In the genomic region with DNA sequence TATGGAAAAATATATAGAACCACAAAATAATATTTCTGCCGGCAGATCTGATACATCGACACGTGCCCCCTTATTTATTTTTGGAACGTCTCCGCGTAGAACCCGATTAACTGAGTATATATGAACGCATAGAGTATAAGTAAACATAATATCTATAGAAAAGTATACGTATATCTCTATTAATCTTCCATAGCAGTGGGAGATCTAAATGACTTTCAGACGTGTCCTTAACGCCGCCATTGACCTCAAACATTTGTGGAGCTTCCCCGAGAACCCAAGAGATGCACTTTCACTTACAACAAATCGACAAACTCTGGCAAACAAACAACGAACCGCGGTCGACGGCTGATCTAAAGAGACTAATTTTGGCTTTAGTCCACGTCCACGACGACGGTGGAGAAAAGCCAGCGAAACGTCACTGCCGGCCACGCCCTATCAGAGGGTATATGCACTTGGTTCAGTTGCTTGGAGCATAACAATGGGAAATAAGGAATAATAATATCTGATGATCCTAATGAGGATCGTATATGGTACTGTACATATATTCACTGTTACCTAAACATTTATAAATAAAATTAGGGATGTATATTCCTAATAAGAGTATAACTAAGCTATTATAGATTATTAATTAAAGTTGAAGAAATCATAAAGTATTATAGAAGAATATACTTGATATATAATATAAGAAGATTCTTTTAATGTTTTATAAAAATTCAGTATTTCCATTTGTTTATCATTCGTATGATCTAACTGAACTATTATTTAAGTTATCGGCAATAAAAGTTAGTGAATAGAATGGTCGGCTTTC, we compare ENCODE assay signal across 1 fruit fly cellular context.
TF ChIP-seq lines count a peak whose summit lies in the region.

A gene (minus strand): TSS at position 364 of the 808 bp plus-strand sequence.

TF ChIP-seq in whole organism, embryonic, 481 proteins besides CTCF, POLR2A, EP300 and RAD21 (continued from another document and continues in another):
- TF ChIP-seq CG13424 (tag; optimal IDR thresholded peaks at IDR 0.05; lab: Kevin White, UChicago) (peak; percentile 72), rib (GFP tag; IDR thresholded peaks at IDR 0.05; lab: Robert Waterston, UW) (no peak), CG8765 (GFP tag; IDR thresholded peaks at IDR 0.05; lab: Robert Waterston, UW) (no peak), Elba2 (GFP tag; optimal IDR thresholded peaks at IDR 0.05; lab: Kevin White, UChicago) (no peak), Lim3 (GFP tag; IDR thresholded peaks at IDR 0.05; lab: Robert Waterston, UW) (no peak), CG10431 (GFP tag; optimal IDR thresholded peaks at IDR 0.05; lab: Kevin White, UChicago) (peak; percentile 16), CG2199 (GFP tag; IDR thresholded peaks at IDR 0.05; lab: Robert Waterston, UW) (0 out of 3 replicates have a peak, but pooled peaks have one; percentile 19), oc (tag; optimal IDR thresholded peaks at IDR 0.05; lab: Kevin White, UChicago) (no peak), h (optimal IDR thresholded peaks at IDR 0.05; lab: Kevin White, UChicago) (no peak), CG11723 (GFP tag; optimal IDR thresholded peaks at IDR 0.05; lab: Kevin White, UChicago) (peak; percentile 68), ewg (GFP tag; optimal IDR thresholded peaks at IDR 0.05; lab: Kevin White, UChicago) (peak; percentile 21), CG14667 (GFP tag; IDR thresholded peaks at IDR 0.05; lab: Robert Waterston, UW) (no peak), CG31388 (GFP tag; optimal IDR thresholded peaks at IDR 0.05; lab: Kevin White, UChicago) (no peak), Lpt (GFP tag; optimal IDR thresholded peaks at IDR 0.05; lab: Kevin White, UChicago) (no peak), fu2 (GFP tag; optimal IDR thresholded peaks at IDR 0.05; lab: Kevin White, UChicago) (no peak), crc (GFP tag; optimal IDR thresholded peaks at IDR 0.05; lab: Kevin White, UChicago) (no peak), ken (GFP tag; IDR thresholded peaks at IDR 0.05; lab: Robert Waterston, UW) (0 out of 3 replicates have a peak, but pooled peaks have one; percentile 14), repo (GFP tag; optimal IDR thresholded peaks at IDR 0.05; lab: Kevin White, UChicago) (no peak), CG6813 (GFP tag; optimal IDR thresholded peaks at IDR 0.05; lab: Kevin White, UChicago) (no peak), Nf-YB (GFP tag; optimal IDR thresholded peaks at IDR 0.05; lab: Kevin White, UChicago) (peak; percentile 54), CG8359 (GFP tag; optimal IDR thresholded peaks at IDR 0.05; lab: Kevin White, UChicago; ENCODE audit: borderline replicate concordance) (no peak), sim (GFP tag; IDR thresholded peaks at IDR 0.05; lab: Robert Waterston, UW) (no peak), Antp (GFP tag; optimal IDR thresholded peaks at IDR 0.05; lab: Kevin White, UChicago) (peak; percentile 23), ftz-f1 (GFP tag; optimal IDR thresholded peaks at IDR 0.05; lab: Kevin White, UChicago) (no peak), pros (GFP tag; optimal IDR thresholded peaks at IDR 0.05; lab: Kevin White, UChicago) (no peak), Dek (tag; optimal IDR thresholded peaks at IDR 0.05; lab: Kevin White, UChicago) (peak; percentile 59), CG7963 (GFP tag; IDR thresholded peaks at IDR 0.05; lab: Robert Waterston, UW; ENCODE audit: partially characterized antibody) (no peak), CG1602 (GFP tag; optimal IDR thresholded peaks at IDR 0.05; lab: Kevin White, UChicago) (peak; percentile 55), ham (GFP tag; IDR thresholded peaks at IDR 0.05; lab: Robert Waterston, UW) (no peak), Hmr (GFP tag; optimal IDR thresholded peaks at IDR 0.05; lab: Kevin White, UChicago) (peak; percentile 76), exex (tag; optimal IDR thresholded peaks at IDR 0.05; lab: Kevin White, UChicago) (no peak), CG11085 (GFP tag; IDR thresholded peaks at IDR 0.05; lab: Robert Waterston, UW) (no peak), Myb (GFP tag; optimal IDR thresholded peaks at IDR 0.05; lab: Kevin White, UChicago) (no peak), org-1 (GFP tag; optimal IDR thresholded peaks at IDR 0.05; lab: Kevin White, UChicago) (peak; percentile 63), CG4282 (GFP tag; optimal IDR thresholded peaks at IDR 0.05; lab: Kevin White, UChicago) (no peak), Kr (GFP tag; optimal IDR thresholded peaks at IDR 0.05; lab: Kevin White, UChicago) (no peak), Camta (GFP tag; optimal IDR thresholded peaks at IDR 0.05; lab: Kevin White, UChicago) (no peak), CG17829 (tag; optimal IDR thresholded peaks at IDR 0.05; lab: Kevin White, UChicago) (peak; percentile 58), danr (GFP tag; IDR thresholded peaks at IDR 0.05; lab: Robert Waterston, UW) (no peak), lbe (GFP tag; optimal IDR thresholded peaks at IDR 0.05; lab: Kevin White, UChicago) (no peak), NfI (GFP tag; optimal IDR thresholded peaks at IDR 0.05; lab: Kevin White, UChicago) (peak; percentile 13), fd102C (GFP tag; optimal IDR thresholded peaks at IDR 0.05; lab: Kevin White, UChicago) (no peak), odd (GFP tag; optimal IDR thresholded peaks at IDR 0.05; lab: Kevin White, UChicago) (peak; percentile 76), bbx (GFP tag; IDR thresholded peaks at IDR 0.05; lab: Robert Waterston, UW; ENCODE audit: partially characterized antibody) (no peak; the same call in 1 of the 2 replicates), esg (GFP tag; conservative IDR thresholded peaks at IDR 0.05; lab: Robert Waterston, UW) (no peak), vfl (GFP tag; optimal IDR thresholded peaks at IDR 0.05; lab: Kevin White, UChicago) (no peak), ap (GFP tag; IDR thresholded peaks at IDR 0.05; lab: Robert Waterston, UW) (no peak), CG4617 (GFP tag; optimal IDR thresholded peaks at IDR 0.05; lab: Kevin White, UChicago; ENCODE audit: borderline replicate concordance) (no peak), CG7357 (GFP tag; IDR thresholded peaks at IDR 0.05; lab: Robert Waterston, UW) (peak; percentile 46; the same call in 1 of the 3 replicates), mam (GFP tag; optimal IDR thresholded peaks at IDR 0.05; lab: Kevin White, UChicago) (peak; percentile 45), chif (GFP tag; optimal IDR thresholded peaks at IDR 0.05; lab: Kevin White, UChicago) (peak in 1 of 2 experiments; percentile 54), zen2 (GFP tag; IDR thresholded peaks at IDR 0.05; lab: Robert Waterston, UW; ENCODE audit: partially characterized antibody) (no peak), dati (GFP tag; IDR thresholded peaks at IDR 0.05; lab: Robert Waterston, UW) (no peak), Spps (tag; optimal IDR thresholded peaks at IDR 0.05; lab: Kevin White, UChicago) (no peak), tgo (GFP tag; IDR thresholded peaks at IDR 0.05; lab: Robert Waterston, UW) (no peak), NK7.1 (GFP tag; optimal IDR thresholded peaks at IDR 0.05; lab: Kevin White, UChicago) (no peak), zen (tag; optimal IDR thresholded peaks at IDR 0.05; lab: Kevin White, UChicago) (no peak), sd (tag; optimal IDR thresholded peaks at IDR 0.05; lab: Kevin White, UChicago) (no peak), Optix (GFP tag; IDR thresholded peaks at IDR 0.05; lab: Robert Waterston, UW) (no peak), zfh2 (GFP tag; optimal IDR thresholded peaks at IDR 0.05; lab: Kevin White, UChicago) (peak; percentile 38), Gsc (GFP tag; IDR thresholded peaks at IDR 0.05; lab: Robert Waterston, UW) (no peak), CG10543 (GFP tag; optimal IDR thresholded peaks at IDR 0.05; lab: Kevin White, UChicago) (peak; percentile 67), sna (GFP tag; IDR thresholded peaks at IDR 0.05; lab: Robert Waterston, UW; ENCODE audit: partially characterized antibody) (no peak), HLH4C (GFP tag; IDR thresholded peaks at IDR 0.05; lab: Robert Waterston, UW; ENCODE audit: partially characterized antibody) (no peak), ac (GFP tag; optimal IDR thresholded peaks at IDR 0.05; lab: Kevin White, UChicago) (no peak), CG2712 (tag; optimal IDR thresholded peaks at IDR 0.05; lab: Kevin White, UChicago) (peak; percentile 78), Aef1 (GFP tag; IDR thresholded peaks at IDR 0.05; lab: Robert Waterston, UW) (peak; percentile 40; the same call in 1 of the 3 replicates), CG9932 (GFP tag; IDR thresholded peaks at IDR 0.05; lab: Robert Waterston, UW) (peak; percentile 65), YL-1 (GFP tag; optimal IDR thresholded peaks at IDR 0.05; lab: Kevin White, UChicago) (no peak), CG11695 (GFP tag; IDR thresholded peaks at IDR 0.05; lab: Robert Waterston, UW) (peak; percentile 8; the same call in 1 of the 3 replicates), onecut (GFP tag; IDR thresholded peaks at IDR 0.05; lab: Robert Waterston, UW) (no peak), Atf6 (GFP tag; IDR thresholded peaks at IDR 0.05; lab: Robert Waterston, UW) (0 out of 2 replicates have a peak, but pooled peaks have one; percentile 38), hkb (optimal IDR thresholded peaks at IDR 0.05; lab: Kevin White, UChicago) (no peak), hkb (GFP tag; IDR thresholded peaks at IDR 0.05; lab: Robert Waterston, UW) (no peak), CG17359 (tag; optimal IDR thresholded peaks at IDR 0.05; lab: Kevin White, UChicago) (peak; percentile 50), Trl (optimal IDR thresholded peaks at IDR 0.05; lab: Kevin White, UChicago) (peak in 1 of 2 experiments; percentile 6), Trl (GFP tag; optimal IDR thresholded peaks at IDR 0.05; lab: Kevin White, UChicago) (no peak), Sry-δ (GFP tag; optimal IDR thresholded peaks at IDR 0.05; lab: Kevin White, UChicago) (no peak), CG10321 (GFP tag; IDR thresholded peaks at IDR 0.05; lab: Robert Waterston, UW) (no peak), chinmo (GFP tag; IDR thresholded peaks at IDR 0.05; lab: Robert Waterston, UW; ENCODE audit: partially characterized antibody) (peak; percentile 58; the same call in 2 of the 4 replicates), CG2678 (tag; optimal IDR thresholded peaks at IDR 0.05; lab: Kevin White, UChicago) (peak; percentile 86), Hey (tag; optimal IDR thresholded peaks at IDR 0.05; lab: Kevin White, UChicago) (peak; percentile 99), CG15514 (GFP tag; optimal IDR thresholded peaks at IDR 0.05; lab: Kevin White, UChicago) (peak; percentile 22), TFAM (GFP tag; optimal IDR thresholded peaks at IDR 0.05; lab: Kevin White, UChicago) (no peak), CG32767 (GFP tag; IDR thresholded peaks at IDR 0.05; lab: Robert Waterston, UW) (no peak), nmo (GFP tag; optimal IDR thresholded peaks at IDR 0.05; lab: Kevin White, UChicago) (peak; percentile 86), Sin3A (optimal IDR thresholded peaks at IDR 0.05; lab: Kevin White, UChicago) (no peak), CG4360 (GFP tag; IDR thresholded peaks at IDR 0.05; lab: Robert Waterston, UW) (peak; percentile 10; the same call in 1 of the 2 replicates), Sox102F (GFP tag; optimal IDR thresholded peaks at IDR 0.05; lab: Kevin White, UChicago) (peak; percentile 62), CG1603 (tag; optimal IDR thresholded peaks at IDR 0.05; lab: Kevin White, UChicago) (no peak), nau (GFP tag; optimal IDR thresholded peaks at IDR 0.05; lab: Kevin White, UChicago) (peak; percentile 52), Doc2 (GFP tag; IDR thresholded peaks at IDR 0.05; lab: Robert Waterston, UW) (no peak), cg (GFP tag; optimal IDR thresholded peaks at IDR 0.05; lab: Kevin White, UChicago) (no peak), ase (GFP tag; IDR thresholded peaks at IDR 0.05; lab: Robert Waterston, UW) (peak; percentile 34; the same call in 1 of the 3 replicates), crp (GFP tag; optimal IDR thresholded peaks at IDR 0.05; lab: Kevin White, UChicago) (peak in 1 of 2 experiments; percentile 26), luna (GFP tag; optimal IDR thresholded peaks at IDR 0.05; lab: Kevin White, UChicago) (no peak), Ada2b (GFP tag; IDR thresholded peaks at IDR 0.05; lab: Robert Waterston, UW) (peak; percentile 19; the same call in 1 of the 2 replicates), HLH54F (GFP tag; optimal IDR thresholded peaks at IDR 0.05; lab: Kevin White, UChicago) (no peak), Hr39 (optimal IDR thresholded peaks at IDR 0.05; lab: Kevin White, UChicago) (no peak), CG30020 (tag; optimal IDR thresholded peaks at IDR 0.05; lab: Kevin White, UChicago) (peak; percentile 19), CG17802 (tag; optimal IDR thresholded peaks at IDR 0.05; lab: Kevin White, UChicago) (no peak), CG17568 (GFP tag; optimal IDR thresholded peaks at IDR 0.05; lab: Kevin White, UChicago) (no peak), PHDP (tag; optimal IDR thresholded peaks at IDR 0.05; lab: Kevin White, UChicago) (peak; percentile 44), CG1647 (GFP tag; optimal IDR thresholded peaks at IDR 0.05; lab: Kevin White, UChicago) (no peak), CG3847 (GFP tag; IDR thresholded peaks at IDR 0.05; lab: Robert Waterston, UW) (0 out of 2 replicates have a peak, but pooled peaks have one; percentile 41), CG8944 (GFP tag; optimal IDR thresholded peaks at IDR 0.05; lab: Kevin White, UChicago) (peak; percentile 7), CG2120 (GFP tag; optimal IDR thresholded peaks at IDR 0.05; lab: Kevin White, UChicago) (peak; percentile 68), Dp (GFP tag; optimal IDR thresholded peaks at IDR 0.05; lab: Kevin White, UChicago) (no peak), CG18599 (GFP tag; optimal IDR thresholded peaks at IDR 0.05; lab: Kevin White, UChicago) (peak; percentile 64), CG1792 (GFP tag; optimal IDR thresholded peaks at IDR 0.05; lab: Kevin White, UChicago) (no peak), ttk (GFP tag; IDR thresholded peaks at IDR 0.05; lab: Robert Waterston, UW) (no peak; the same call in 1 of the 2 replicates), Ssrp (tag; optimal IDR thresholded peaks at IDR 0.05; lab: Kevin White, UChicago) (peak; percentile 57), CG13775 (GFP tag; optimal IDR thresholded peaks at IDR 0.05; lab: Kevin White, UChicago) (peak; percentile 76), run (tag; optimal IDR thresholded peaks at IDR 0.05; lab: Kevin White, UChicago) (no peak), Hr3 (GFP tag; optimal IDR thresholded peaks at IDR 0.05; lab: Kevin White, UChicago) (peak; percentile 73), CG1529 (GFP tag; optimal IDR thresholded peaks at IDR 0.05; lab: Kevin White, UChicago) (peak; percentile 46), fru (optimal IDR thresholded peaks at IDR 0.05; lab: Kevin White, UChicago) (no peak), CG5953 (GFP tag; IDR thresholded peaks at IDR 0.05; lab: Robert Waterston, UW) (peak; percentile 8; the same call in 1 of the 2 replicates), amos (GFP tag; IDR thresholded peaks at IDR 0.05; lab: Robert Waterston, UW; ENCODE audit: partially characterized antibody) (peak; percentile 18; the same call in 1 of the 2 replicates), CG16815 (GFP tag; optimal IDR thresholded peaks at IDR 0.05; lab: Kevin White, UChicago) (peak; percentile 68), Bdp1 (GFP tag; optimal IDR thresholded peaks at IDR 0.05; lab: Kevin White, UChicago) (no peak)
